Fruit fly (Drosophila melanogaster) S2 (cell line): ENCODE measurements around the gene Tango2.

Experiments
- CG8478 ChIP-seq: fragments of >200 bp; optimal IDR thresholded peaks from 2 replicates; lab custom pipeline; 2018
- CTCF ChIP-seq, 2 experiments: fragments of >200 bp; optimal IDR thresholded peaks; 2 replicates each; lab custom pipeline; 2018

DNA sequence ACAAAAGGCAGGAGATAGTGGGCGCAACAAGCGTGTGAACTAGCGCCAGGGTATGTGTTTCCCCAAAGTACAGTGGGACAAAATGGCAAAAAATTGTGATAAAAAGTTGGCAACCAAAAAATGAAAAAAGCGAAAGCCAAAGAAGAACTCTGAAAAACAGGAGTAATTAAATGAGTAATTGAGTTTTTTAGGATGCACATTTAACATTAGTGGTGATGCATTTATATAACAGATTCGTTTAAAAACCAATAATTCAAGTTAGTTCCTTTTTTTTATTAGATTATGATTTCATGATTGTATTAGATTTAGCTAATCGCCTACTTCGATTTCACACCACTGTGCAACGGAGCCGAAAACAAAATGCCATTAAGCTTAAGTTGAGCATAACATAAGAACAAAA is 44.4 kb upstream of the Tango2 start:
- TF ChIP-seq CG8478 (lab: Kevin White, UChicago) (no peak), CTCF (optimal IDR thresholded peaks at IDR 0.05; lab: Kevin White, UChicago) (no peak)
